Worm (Caenorhabditis elegans): Measurements from ENCODE around the gene hlh-6.

Gene hlh-6

DNA sequence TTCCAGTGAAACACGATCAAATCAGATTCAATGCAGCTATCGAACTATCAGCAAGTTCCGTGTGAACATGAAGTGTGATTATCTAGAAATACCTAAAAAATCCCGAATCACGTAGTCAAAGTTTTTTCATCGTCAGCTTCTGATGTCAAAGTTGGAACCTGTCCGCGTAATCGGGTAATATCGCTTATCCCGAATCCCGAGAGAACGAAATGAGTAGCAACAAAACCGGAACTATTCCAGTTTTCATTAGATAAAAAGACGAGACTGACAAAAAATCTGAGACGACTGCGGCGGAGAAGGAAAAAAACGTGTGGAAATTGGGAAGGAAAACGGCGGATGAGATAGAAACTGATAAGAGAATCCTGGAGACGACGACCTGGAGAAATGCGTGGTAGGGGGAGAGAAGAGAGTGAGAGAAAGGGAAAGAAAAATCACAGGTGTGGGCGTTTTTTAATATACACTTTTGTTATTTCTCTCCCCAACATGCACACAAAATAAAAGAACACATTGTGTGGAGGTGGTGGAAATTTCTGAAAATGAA, 5.4 kb upstream of the hlh-6 start:
- TF ChIP-seq ceh-13 (GFP tag; optimal IDR thresholded peaks at IDR 0.05) = no peak
- no peak for TF ChIP-seq tbx-11 (GFP tag; IDR thresholded peaks at IDR 0.05)
- peak; percentile 11 for TF ChIP-seq hmg-4 (GFP tag; optimal IDR thresholded peaks at IDR 0.05)
- no peak for TF ChIP-seq ets-7 (tag; optimal IDR thresholded peaks at IDR 0.05)
- no peak for TF ChIP-seq F13C5.2 (tag; optimal IDR thresholded peaks at IDR 0.05)
- TF ChIP-seq pes-1 (GFP tag; IDR thresholded peaks at IDR 0.05) = no peak
- no peak for TF ChIP-seq scrt-1 (GFP tag; IDR thresholded peaks at IDR 0.05)
- TF ChIP-seq B0310.2 (tag; optimal IDR thresholded peaks at IDR 0.05) = no peak

DNA sequence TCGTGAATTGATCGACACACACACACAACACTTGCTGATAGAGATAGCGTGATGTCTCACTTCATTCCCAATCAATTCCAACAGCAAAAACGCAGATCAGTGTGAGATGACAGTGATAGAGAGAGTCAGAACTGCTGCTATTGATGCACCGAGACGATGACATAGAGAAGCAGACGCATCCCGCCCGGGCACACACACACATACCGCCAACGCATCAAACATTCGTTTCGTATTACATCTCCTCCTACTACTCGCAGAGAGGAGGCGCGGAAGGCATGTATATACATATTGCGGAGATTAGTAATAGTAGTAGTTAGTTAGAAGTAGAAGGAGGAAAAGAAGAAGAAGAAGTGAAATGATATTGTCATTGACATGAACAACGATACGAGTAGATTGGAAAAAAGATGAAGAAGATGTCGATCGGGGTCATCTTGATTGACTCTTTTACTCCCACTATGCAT, 4.8 kb upstream of the hlh-6 start:
- TF ChIP-seq aly-1 (tag; optimal IDR thresholded peaks at IDR 0.05) (no peak), B0310.2 (tag; optimal IDR thresholded peaks at IDR 0.05) (no peak), ama-1 (optimal IDR thresholded peaks at IDR 0.05) (no peak), ceh-36 (tag; optimal IDR thresholded peaks at IDR 0.05) (no peak), hmg-4 (GFP tag; optimal IDR thresholded peaks at IDR 0.05) (no peak), tbx-37 (GFP tag; conservative IDR thresholded peaks at IDR 0.05) (no peak), F13C5.2 (tag; optimal IDR thresholded peaks at IDR 0.05) (no peak), pes-1 (GFP tag; IDR thresholded peaks at IDR 0.05) (no peak), sea-1 (GFP tag; conservative IDR thresholded peaks at IDR 0.05) (no peak), scrt-1 (GFP tag; IDR thresholded peaks at IDR 0.05) (no peak), ets-7 (tag; optimal IDR thresholded peaks at IDR 0.05) (no peak), tra-4 (tag; optimal IDR thresholded peaks at IDR 0.05) (no peak), ceh-13 (GFP tag; optimal IDR thresholded peaks at IDR 0.05) (no peak), hmbx-1 (tag; optimal IDR thresholded peaks at IDR 0.05) (no peak), tbx-11 (GFP tag; IDR thresholded peaks at IDR 0.05) (no peak)

DNA sequence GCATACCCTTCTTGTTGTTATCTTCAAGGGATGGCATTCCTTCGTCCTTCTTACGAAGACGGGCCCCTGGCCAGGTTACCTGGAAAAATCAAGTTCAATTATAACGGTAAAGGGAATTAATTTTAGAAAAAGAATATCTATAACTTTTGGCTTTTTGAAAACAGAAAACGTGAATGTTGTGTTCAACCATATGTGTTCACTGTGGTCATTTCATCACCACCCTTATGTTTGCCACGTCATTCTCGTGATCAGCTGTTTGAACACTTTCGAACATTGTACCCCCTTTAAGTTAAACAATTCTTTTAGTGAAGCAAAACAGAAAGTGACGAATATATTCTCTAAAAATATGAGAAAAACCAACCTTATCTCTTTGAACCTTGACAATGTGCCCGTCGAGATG, 4.1 kb upstream of the hlh-6 start:
- no peak for TF ChIP-seq sea-1 (GFP tag; conservative IDR thresholded peaks at IDR 0.05)
- no peak for TF ChIP-seq tbx-11 (GFP tag; IDR thresholded peaks at IDR 0.05)

DNA sequence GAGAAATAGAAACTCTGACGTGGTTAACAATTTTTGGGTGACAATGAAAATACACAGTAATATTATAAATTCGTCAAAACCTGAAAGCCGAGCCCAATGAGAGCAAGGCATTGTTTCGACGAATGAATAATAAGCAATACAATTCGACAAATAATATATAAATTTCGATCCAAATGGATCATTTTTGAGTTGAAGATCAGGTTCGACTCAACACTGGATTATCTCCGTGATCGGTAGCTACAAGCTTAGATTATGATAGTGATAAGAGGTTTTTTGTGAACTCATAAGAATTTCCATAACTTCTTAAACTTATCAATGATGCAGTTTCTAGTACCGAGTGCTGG, 3.2 kb upstream of the hlh-6 start:
- TF ChIP-seq tbx-11 (GFP tag; IDR thresholded peaks at IDR 0.05) (no peak), tbx-37 (GFP tag; conservative IDR thresholded peaks at IDR 0.05) (no peak), flt-1 (GFP tag; IDR thresholded peaks at IDR 0.05) (no peak), B0310.2 (tag; optimal IDR thresholded peaks at IDR 0.05) (no peak), hmg-4 (GFP tag; optimal IDR thresholded peaks at IDR 0.05) (no peak), sea-1 (GFP tag; conservative IDR thresholded peaks at IDR 0.05) (no peak), tra-4 (tag; optimal IDR thresholded peaks at IDR 0.05) (no peak), aly-1 (tag; optimal IDR thresholded peaks at IDR 0.05) (no peak), hmbx-1 (tag; optimal IDR thresholded peaks at IDR 0.05) (no peak), pes-1 (GFP tag; IDR thresholded peaks at IDR 0.05) (no peak), scrt-1 (GFP tag; IDR thresholded peaks at IDR 0.05) (no peak), F13C5.2 (tag; optimal IDR thresholded peaks at IDR 0.05) (no peak), hnd-1 (tag; optimal IDR thresholded peaks at IDR 0.05) (no peak), ceh-36 (tag; optimal IDR thresholded peaks at IDR 0.05) (no peak), ama-1 (optimal IDR thresholded peaks at IDR 0.05) (no peak)

DNA sequence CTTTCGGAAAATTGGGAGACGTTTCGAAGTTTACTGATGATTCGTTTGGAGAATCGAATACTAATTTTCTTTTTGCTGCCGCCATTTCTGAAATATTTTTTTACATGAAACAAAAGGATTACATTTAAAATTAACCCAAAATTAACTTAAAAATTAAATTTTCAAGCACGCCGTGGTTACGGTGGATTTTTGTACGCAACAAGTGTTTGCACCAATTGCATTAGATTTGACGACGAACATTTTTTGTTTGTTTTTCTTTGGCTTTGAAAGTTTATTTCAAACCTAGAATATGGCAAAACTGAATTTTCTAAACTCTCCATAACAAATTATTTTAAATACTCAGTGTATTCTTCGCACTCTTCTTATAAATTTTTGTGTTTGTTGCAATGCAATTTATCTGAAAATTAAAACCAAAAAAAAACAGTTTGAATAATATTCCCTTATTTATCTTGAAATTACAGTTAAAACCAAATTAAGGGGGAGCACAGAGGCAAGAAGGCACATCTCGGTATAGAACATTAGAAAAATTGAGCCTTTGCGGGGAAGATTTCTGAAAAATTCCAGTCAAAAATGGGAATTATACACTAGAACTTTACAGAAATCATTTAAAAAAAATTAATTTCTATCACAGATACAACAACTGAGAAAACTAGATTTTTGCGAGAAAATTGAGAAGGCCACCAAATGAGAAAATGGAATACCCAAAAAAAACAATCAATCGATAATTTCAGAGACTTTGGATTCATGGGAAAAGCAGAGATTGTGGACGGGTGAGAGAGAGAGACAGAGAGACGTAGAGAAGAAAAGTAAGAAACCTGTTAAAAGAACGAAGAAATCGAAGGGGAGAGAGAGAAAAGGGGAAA, 2.6 kb upstream of the hlh-6 start, which contains the start of gene hal-3:
Gene hal-3 (minus strand): TSS at position 87 of the 863 bp plus-strand sequence.
- TF ChIP-seq tra-4 (tag; optimal IDR thresholded peaks at IDR 0.05) = no peak
- TF ChIP-seq aly-1 (tag; optimal IDR thresholded peaks at IDR 0.05) = no peak
- no peak for TF ChIP-seq sea-1 (GFP tag; conservative IDR thresholded peaks at IDR 0.05)
- no peak for TF ChIP-seq ama-1 (optimal IDR thresholded peaks at IDR 0.05)
- no peak for TF ChIP-seq F13C5.2 (tag; optimal IDR thresholded peaks at IDR 0.05)
- no peak for TF ChIP-seq hmg-4 (GFP tag; optimal IDR thresholded peaks at IDR 0.05)

DNA sequence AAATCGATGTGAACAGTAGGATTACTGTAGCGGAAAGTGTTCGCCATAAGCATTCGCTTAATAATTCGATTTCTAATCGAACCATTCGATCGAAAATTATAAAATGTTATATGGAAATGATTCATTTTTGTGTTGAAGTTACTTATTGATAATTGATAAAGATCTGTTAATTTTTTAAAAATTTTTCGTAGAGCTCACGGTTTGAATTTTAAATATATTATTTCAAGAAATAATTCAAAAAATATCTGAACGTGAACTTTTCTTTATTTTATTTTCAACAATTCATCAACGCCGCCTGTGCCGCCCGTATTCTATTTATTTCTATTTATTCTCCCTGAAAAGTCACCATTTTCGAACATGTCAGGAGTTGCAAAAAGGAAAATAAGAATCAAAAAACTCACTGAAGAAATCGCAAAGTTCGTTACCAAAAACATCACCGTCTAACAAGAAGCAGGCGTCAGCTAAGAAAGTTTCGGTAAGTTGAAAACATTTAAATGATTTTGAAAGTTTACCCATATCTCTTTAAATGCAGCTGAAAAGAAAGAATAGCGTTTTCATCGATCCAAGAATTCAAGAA, 3.2 kb downstream of the hlh-6 start, which contains the start of the genes T15H9.5 and T15H9.4:
Gene T15H9.5 (minus strand): TSS at position 101 of the 577 bp plus-strand sequence.
Gene T15H9.4 (plus strand): TSS at position 527 of the 577 bp plus-strand sequence.
- no peak for TF ChIP-seq ama-1 (optimal IDR thresholded peaks at IDR 0.05)
- TF ChIP-seq ceh-13 (GFP tag; optimal IDR thresholded peaks at IDR 0.05) = no peak
- no peak for TF ChIP-seq scrt-1 (GFP tag; IDR thresholded peaks at IDR 0.05)
- no peak for TF ChIP-seq ceh-36 (tag; optimal IDR thresholded peaks at IDR 0.05)
- TF ChIP-seq tra-4 (tag; optimal IDR thresholded peaks at IDR 0.05) = no peak
- TF ChIP-seq tbx-37 (GFP tag; conservative IDR thresholded peaks at IDR 0.05) = no peak
- no peak for TF ChIP-seq hmbx-1 (tag; optimal IDR thresholded peaks at IDR 0.05)
- no peak for TF ChIP-seq tbx-11 (GFP tag; IDR thresholded peaks at IDR 0.05)

DNA sequence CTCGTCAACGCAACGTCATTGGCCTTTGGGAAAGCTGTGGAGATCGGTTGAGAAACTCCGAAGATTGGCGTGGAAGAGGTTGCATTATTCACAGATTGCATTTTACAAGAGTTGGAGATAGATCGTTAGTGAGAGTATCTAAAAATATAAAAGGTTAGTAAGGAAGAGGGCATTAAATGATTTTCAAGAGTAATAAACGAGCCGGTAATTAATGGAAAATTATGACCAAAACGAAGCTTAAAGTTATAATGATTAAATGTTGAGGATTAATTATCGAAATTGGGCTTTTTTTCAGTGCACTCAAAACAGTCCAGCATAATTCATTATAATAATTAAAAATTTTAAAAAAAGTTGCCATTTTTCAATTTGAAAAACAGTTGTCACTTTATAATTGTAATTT, 5.3 kb downstream of the hlh-6 start, which contains the start of gene pap-2:
Gene pap-2 (minus strand): TSS at position 101 of the 400 bp plus-strand sequence.
- TF ChIP-seq aly-1 (tag; optimal IDR thresholded peaks at IDR 0.05) (no peak), ceh-36 (tag; optimal IDR thresholded peaks at IDR 0.05) (no peak), F13C5.2 (tag; optimal IDR thresholded peaks at IDR 0.05) (no peak), hnd-1 (tag; optimal IDR thresholded peaks at IDR 0.05) (no peak)

DNA sequence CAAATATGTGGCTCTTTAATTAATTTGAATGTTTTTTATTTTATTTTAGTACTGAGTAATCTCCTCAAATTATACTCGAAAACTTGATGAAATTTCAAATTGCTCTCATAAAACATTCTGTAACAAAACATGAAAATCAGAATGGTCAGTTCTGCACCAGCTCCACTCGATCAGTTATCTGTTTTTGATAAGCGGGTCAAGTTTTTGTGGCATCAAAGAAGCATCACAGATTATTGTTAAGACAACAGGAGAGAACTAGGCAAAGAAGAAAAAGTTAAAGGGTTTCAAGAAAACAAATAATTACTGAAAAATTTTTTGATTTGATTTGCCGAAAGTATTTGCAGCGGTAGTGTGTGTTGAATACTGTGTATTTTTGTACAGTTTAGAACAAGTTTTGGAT, 7.5 kb downstream of the hlh-6 start:
- TF ChIP-seq hmbx-1 (tag; optimal IDR thresholded peaks at IDR 0.05) (no peak), flt-1 (GFP tag; IDR thresholded peaks at IDR 0.05) (no peak), ets-7 (tag; optimal IDR thresholded peaks at IDR 0.05) (no peak), pes-1 (GFP tag; IDR thresholded peaks at IDR 0.05) (no peak), ceh-36 (tag; optimal IDR thresholded peaks at IDR 0.05) (no peak), tra-4 (tag; optimal IDR thresholded peaks at IDR 0.05) (no peak), hnd-1 (tag; optimal IDR thresholded peaks at IDR 0.05) (no peak), F13C5.2 (tag; optimal IDR thresholded peaks at IDR 0.05) (no peak), aly-1 (tag; optimal IDR thresholded peaks at IDR 0.05) (no peak), tbx-11 (GFP tag; IDR thresholded peaks at IDR 0.05) (no peak), ceh-13 (GFP tag; optimal IDR thresholded peaks at IDR 0.05) (no peak), scrt-1 (GFP tag; IDR thresholded peaks at IDR 0.05) (no peak)
